Fruit fly (Drosophila melanogaster) whole organism, embryonic: ENCODE data around the gene CG8034.

ENCODE experiments used
- ATbp ChIP-seq: fragments of 200-800 bp; sonication (Bioruptor generic); optimal IDR thresholded peaks from 2 replicates; lab custom pipeline; 2017; ENCODE audit warnings: missing biosample characterization, mild to moderate bottlenecking, missing genetic modification characterization, missing genetic modification reagents
- Adf1 ChIP-seq: fragments of 200-800 bp; sonication (Bioruptor generic); IDR thresholded peaks from 2 replicates; pipeline ENCODE4 v1.3.6; 2022; ENCODE audit warnings: missing biosample characterization, missing genetic modification characterization
- B-H2 ChIP-seq: fragments of 200-800 bp; sonication (Bioruptor generic); optimal IDR thresholded peaks from 2 replicates; lab custom pipeline; 2018; ENCODE audit warnings: missing biosample characterization, mild to moderate bottlenecking, missing genetic modification characterization
- CG11085 ChIP-seq: fragments of 200-800 bp; sonication (Bioruptor generic); IDR thresholded peaks from 2 replicates; pipeline ENCODE4 v1.3.6; 2022; ENCODE audit warnings: missing biosample characterization, missing genetic modification characterization
- CG11247 ChIP-seq: fragments of 200-800 bp; sonication (Bioruptor generic); IDR thresholded peaks from 2 replicates; pipeline ENCODE4 v1.3.6; 2022; ENCODE audit warnings: missing biosample characterization, missing genetic modification characterization
- CG12391 ChIP-seq: fragments of 200-800 bp; sonication (Bioruptor generic); optimal IDR thresholded peaks from 3 replicates; lab custom pipeline; 2018; ENCODE audit warnings: missing biosample characterization, mild to moderate bottlenecking, missing genetic modification characterization, moderate library complexity
- CG13287 ChIP-seq: fragments of 200-800 bp; sonication (Bioruptor generic); IDR thresholded peaks from 2 replicates; pipeline ENCODE4 v1.3.6; 2022; ENCODE audit warnings: missing biosample characterization, missing genetic modification characterization; ENCODE audit not compliant: partially characterized antibody
- CG13424 ChIP-seq: fragments of 200-800 bp; sonication (Bioruptor generic); optimal IDR thresholded peaks from 2 replicates; lab custom pipeline; 2019; ENCODE audit warnings: missing biosample characterization, mild to moderate bottlenecking, missing genetic modification characterization, moderate library complexity
- CG14667 ChIP-seq: fragments of 200-800 bp; sonication (Bioruptor generic); IDR thresholded peaks from 2 replicates; pipeline ENCODE4 v1.3.6; 2022; ENCODE audit warnings: missing biosample characterization, missing genetic modification characterization
- CG15011 ChIP-seq: fragments of 200-800 bp; sonication (Bioruptor generic); optimal IDR thresholded peaks from 3 replicates; lab custom pipeline; 2018; ENCODE audit warnings: missing biosample characterization, mild to moderate bottlenecking, missing genetic modification characterization
- CG15514 ChIP-seq: fragments of 200-800 bp; sonication (Bioruptor generic); optimal IDR thresholded peaks from 3 replicates; lab custom pipeline; 2017; ENCODE audit warnings: missing biosample characterization, missing genetic modification characterization, mild to moderate bottlenecking, moderate library complexity, missing genetic modification reagents
- CG17361 ChIP-seq: fragments of 200-800 bp; sonication (Bioruptor generic); IDR thresholded peaks from 3 replicates; pipeline ENCODE4 v1.3.6; 2022; ENCODE audit warnings: missing biosample characterization, missing genetic modification characterization
- CG18764 ChIP-seq: fragments of 200-800 bp; sonication (Bioruptor generic); optimal IDR thresholded peaks from 3 replicates; lab custom pipeline; 2016; ENCODE audit warnings: missing biosample characterization, missing genetic modification characterization
- CG30431 ChIP-seq: fragments of 200-800 bp; sonication (Bioruptor generic); optimal IDR thresholded peaks from 2 replicates; lab custom pipeline; 2017; ENCODE audit warnings: missing biosample characterization, missing genetic modification characterization
- CG3281 ChIP-seq: fragments of 200-800 bp; sonication (Bioruptor generic); optimal IDR thresholded peaks from 3 replicates; lab custom pipeline; 2017; ENCODE audit warnings: missing biosample characterization, mild to moderate bottlenecking, missing genetic modification characterization
- CG33557 ChIP-seq: fragments of 200-800 bp; sonication (Bioruptor generic); optimal IDR thresholded peaks from 2 replicates; lab custom pipeline; 2019; ENCODE audit warnings: missing biosample characterization, mild to moderate bottlenecking, missing genetic modification characterization, moderate library complexity
- CG42726 ChIP-seq: fragments of 200-800 bp; sonication (Bioruptor generic); IDR thresholded peaks from 2 replicates; pipeline ENCODE4 v1.3.6; 2022; ENCODE audit warnings: missing biosample characterization, missing genetic modification characterization; ENCODE audit not compliant: partially characterized antibody
- CG5180 ChIP-seq: fragments of 200-800 bp; sonication (Bioruptor generic); optimal IDR thresholded peaks from 3 replicates; lab custom pipeline; 2017; ENCODE audit warnings: missing biosample characterization, missing genetic modification characterization, mild to moderate bottlenecking, moderate library complexity, missing genetic modification reagents
- Dbx ChIP-seq: fragments of 200-800 bp; sonication (Bioruptor generic); IDR thresholded peaks from 3 replicates; pipeline ENCODE4 v1.3.6; 2022; ENCODE audit warnings: missing biosample characterization, missing genetic modification characterization
- Fer2 ChIP-seq: fragments of 200-800 bp; sonication (Bioruptor generic); optimal IDR thresholded peaks from 2 replicates; lab custom pipeline; 2018; ENCODE audit warnings: missing biosample characterization, mild to moderate bottlenecking, missing genetic modification characterization, moderate library complexity
- Lpt ChIP-seq: fragments of >200 bp; optimal IDR thresholded peaks from 2 replicates; lab custom pipeline; 2018; ENCODE audit warnings: missing biosample characterization, missing genetic modification characterization
- NFAT ChIP-seq: fragments of 200-800 bp; sonication (Bioruptor generic); IDR thresholded peaks from 2 replicates; pipeline ENCODE4 v1.3.6; 2022; ENCODE audit warnings: missing biosample characterization, missing genetic modification characterization
- NfI ChIP-seq: fragments of 200-800 bp; sonication (Bioruptor generic); optimal IDR thresholded peaks from 3 replicates; lab custom pipeline; 2018; ENCODE audit warnings: missing biosample characterization, mild to moderate bottlenecking, missing genetic modification characterization, moderate library complexity
- Ravus ChIP-seq: fragments of 200-800 bp; sonication (Bioruptor generic); IDR thresholded peaks from 2 replicates; pipeline ENCODE4 v1.3.6; 2022; ENCODE audit warnings: missing biosample characterization, missing genetic modification characterization
- Scr ChIP-seq: fragments of 200-800 bp; sonication (Bioruptor generic); IDR thresholded peaks from 2 replicates; pipeline ENCODE4 v1.3.6; 2022; ENCODE audit warnings: missing biosample characterization, missing genetic modification characterization; ENCODE audit not compliant: partially characterized antibody
- Stat92E ChIP-seq, 3 experiments: fragments of >200 bp in 2 of 3; fragments of 200-800 bp in 1 of 3; sonication (Bioruptor generic) in 1 of 3; optimal IDR thresholded peaks; 2 replicates each; lab custom pipeline; 2017 to 2019; ENCODE audit warnings: missing biosample characterization in 3 of 3, missing genetic modification characterization in 3 of 3, mild to moderate bottlenecking in 1 of 3, moderate library complexity in 1 of 3
- ato ChIP-seq: fragments of 200-800 bp; sonication (Bioruptor generic); IDR thresholded peaks from 2 replicates; pipeline ENCODE4 v1.3.6; 2022; ENCODE audit warnings: missing biosample characterization, missing genetic modification characterization; ENCODE audit not compliant: partially characterized antibody
- bigmax ChIP-seq: fragments of 200-800 bp; sonication (Bioruptor generic); optimal IDR thresholded peaks from 2 replicates; lab custom pipeline; 2018; ENCODE audit warnings: missing biosample characterization, mild to moderate bottlenecking, missing genetic modification characterization
- corto ChIP-seq: fragments of 200-800 bp; sonication (Bioruptor generic); optimal IDR thresholded peaks from 2 replicates; lab custom pipeline; 2016; ENCODE audit warnings: missing biosample characterization, mild to moderate bottlenecking, missing genetic modification characterization, moderate library complexity
- crc ChIP-seq: fragments of 200-800 bp; sonication (Bioruptor generic); optimal IDR thresholded peaks from 2 replicates; lab custom pipeline; 2016; ENCODE audit warnings: missing biosample characterization, missing genetic modification characterization
- da ChIP-seq: fragments of 200-800 bp; sonication (Bioruptor generic); optimal IDR thresholded peaks from 2 replicates; lab custom pipeline; 2016; ENCODE audit warnings: missing biosample characterization, missing genetic modification characterization
- esg ChIP-seq: fragments of 200-800 bp; sonication (Bioruptor generic); conservative IDR thresholded peaks from 2 replicates; pipeline ENCODE4 v1.3.6; 2022; ENCODE audit warnings: missing biosample characterization, missing genetic modification characterization
- gsb ChIP-seq: fragments of 200-800 bp; sonication (Bioruptor generic); IDR thresholded peaks from 2 replicates; pipeline ENCODE4 v1.3.6; 2022; ENCODE audit warnings: missing biosample characterization, missing genetic modification characterization
- her ChIP-seq: fragments of 200-800 bp; sonication (Bioruptor generic); optimal IDR thresholded peaks from 2 replicates; lab custom pipeline; 2016; ENCODE audit warnings: missing biosample characterization, missing genetic modification characterization
- klu ChIP-seq: fragments of 200-800 bp; sonication (Bioruptor generic); IDR thresholded peaks from 2 replicates; pipeline ENCODE4 v1.3.6; 2022; ENCODE audit warnings: missing biosample characterization, missing genetic modification characterization
- maf-S ChIP-seq: fragments of 200-800 bp; sonication (Bioruptor generic); optimal IDR thresholded peaks from 2 replicates; lab custom pipeline; 2016; ENCODE audit warnings: missing biosample characterization, missing genetic modification characterization
- onecut ChIP-seq: fragments of 200-800 bp; sonication (Bioruptor generic); IDR thresholded peaks from 2 replicates; pipeline ENCODE4 v1.3.6; 2022; ENCODE audit warnings: missing biosample characterization, missing genetic modification characterization
- pan ChIP-seq, 4 experiments: fragments of >200 bp in 3 of 4; fragments of 200-800 bp in 1 of 4; sonication (Bioruptor generic) in 1 of 4; optimal IDR thresholded peaks in 3 of 4; IDR thresholded peaks in 1 of 4; 2 replicates each; pipeline versions ENCODE4 v1.3.6 to Lab custom; 2017 to 2022; ENCODE audit warnings: missing biosample characterization in 2 of 4, missing genetic modification characterization in 2 of 4, mixed read lengths in 1 of 4
- pho ChIP-seq: fragments of 200-800 bp; sonication (Bioruptor generic); optimal IDR thresholded peaks from 2 replicates; lab custom pipeline; 2016; ENCODE audit warnings: missing biosample characterization, missing genetic modification characterization
- prd ChIP-seq, 3 experiments: fragments of >200 bp in 2 of 3; fragments of 200-800 bp in 1 of 3; sonication (Bioruptor generic) in 1 of 3; optimal IDR thresholded peaks in 2 of 3; IDR thresholded peaks in 1 of 3; 2 replicates in 2 of 3; 3 replicates in 1 of 3; pipeline versions ENCODE4 v1.3.6 to Lab custom; 2017 to 2022; ENCODE audit warnings: missing biosample characterization in 1 of 3, missing genetic modification characterization in 1 of 3
- sens-2 ChIP-seq: fragments of 200-800 bp; sonication (Bioruptor generic); IDR thresholded peaks from 2 replicates; pipeline ENCODE4 v1.3.6; 2022; ENCODE audit warnings: missing biosample characterization, missing genetic modification characterization
- tx ChIP-seq: fragments of 200-800 bp; sonication (Bioruptor generic); optimal IDR thresholded peaks from 2 replicates; lab custom pipeline; 2016; ENCODE audit warnings: missing biosample characterization, missing genetic modification characterization
- zf30C ChIP-seq: fragments of 200-800 bp; sonication (Bioruptor generic); optimal IDR thresholded peaks from 3 replicates; lab custom pipeline; 2018; ENCODE audit warnings: missing biosample characterization, mild to moderate bottlenecking, missing genetic modification characterization

CG8034 gene

DNA sequence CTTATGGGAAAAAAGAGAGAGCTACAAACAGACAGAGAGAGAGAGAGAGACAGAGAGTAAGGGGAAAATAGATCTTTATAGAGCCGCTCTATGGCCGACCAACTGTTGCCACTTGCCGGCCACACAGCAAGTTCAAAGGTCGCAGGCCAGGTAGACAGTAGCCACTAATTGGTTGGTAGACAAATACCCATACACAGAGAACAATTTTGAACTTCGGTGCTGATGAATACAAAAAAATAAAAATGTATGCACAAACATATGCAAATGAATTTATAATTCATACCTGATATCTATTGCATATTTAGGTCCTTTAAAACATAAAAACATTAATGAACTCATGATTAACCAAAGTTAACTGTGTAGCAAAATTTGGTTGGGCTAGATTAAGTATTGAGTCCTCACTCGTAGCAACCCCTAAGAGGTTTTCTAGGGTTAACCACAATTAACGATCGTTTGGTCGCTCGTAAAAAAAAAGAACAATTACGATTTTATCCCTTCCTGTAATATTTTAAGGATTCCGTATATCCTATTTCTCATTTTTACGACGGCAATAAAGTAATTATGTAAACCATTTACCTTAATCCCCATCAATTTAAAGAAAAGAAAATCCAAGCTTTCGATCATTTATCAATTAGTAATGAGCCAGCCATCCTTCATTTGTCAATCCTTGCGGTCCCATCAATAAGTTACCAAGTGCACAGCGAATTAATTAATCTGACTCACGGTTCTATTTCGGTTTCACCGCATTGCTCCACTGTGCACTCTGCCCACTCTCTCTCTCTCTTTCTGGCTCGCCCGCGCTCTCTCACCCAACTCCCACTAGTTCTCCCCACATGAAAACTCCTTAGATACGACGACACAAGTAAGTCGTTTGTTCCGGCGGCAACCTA is 25.2 kb upstream of the CG8034 start (continued):
- TF ChIP-seq maf-S = no peak
- TF ChIP-seq zf30C (GFP tag; lab: Kevin White, UChicago) = peak; percentile 85
- TF ChIP-seq CG11247 (GFP tag; lab: Robert Waterston, UW) = 0 out of 2 replicates have a peak, but pooled peaks have one; percentile 20
- no peak for TF ChIP-seq sens-2 (GFP tag; lab: Robert Waterston, UW)
- TF ChIP-seq CG33557 (GFP tag; lab: Kevin White, UChicago) = no peak
- TF ChIP-seq klu (GFP tag; lab: Robert Waterston, UW) = no peak
- no peak for TF ChIP-seq Stat92E (GFP tag; optimal IDR thresholded peaks at IDR 0.05; lab: Kevin White, UChicago)
- TF ChIP-seq ATbp (GFP tag; lab: Kevin White, UChicago) = no peak
- 0 out of 2 replicates have a peak, but pooled peaks have one; percentile 10 for TF ChIP-seq CG11085
- TF ChIP-seq NFAT (GFP tag; lab: Robert Waterston, UW) = no peak
- TF ChIP-seq tx (GFP tag; lab: Kevin White, UChicago) = no peak
- no peak for TF ChIP-seq NfI
- TF ChIP-seq ato (GFP tag; lab: Robert Waterston, UW) = no peak
- no peak for TF ChIP-seq Scr (GFP tag; lab: Robert Waterston, UW)
- no peak for TF ChIP-seq onecut (GFP tag; lab: Robert Waterston, UW)
- no peak for TF ChIP-seq pan (optimal IDR thresholded peaks at IDR 0.05; lab: Kevin White, UChicago)
- TF ChIP-seq pan (GFP tag; optimal IDR thresholded peaks at IDR 0.05 in 1 of 2, IDR thresholded peaks at IDR 0.05 in 1 of 2) = peak in 1 of 2 experiments; percentile 50
- no peak for TF ChIP-seq Lpt (GFP tag; lab: Kevin White, UChicago)
- TF ChIP-seq Adf1 (GFP tag; lab: Robert Waterston, UW) = no peak

DNA sequence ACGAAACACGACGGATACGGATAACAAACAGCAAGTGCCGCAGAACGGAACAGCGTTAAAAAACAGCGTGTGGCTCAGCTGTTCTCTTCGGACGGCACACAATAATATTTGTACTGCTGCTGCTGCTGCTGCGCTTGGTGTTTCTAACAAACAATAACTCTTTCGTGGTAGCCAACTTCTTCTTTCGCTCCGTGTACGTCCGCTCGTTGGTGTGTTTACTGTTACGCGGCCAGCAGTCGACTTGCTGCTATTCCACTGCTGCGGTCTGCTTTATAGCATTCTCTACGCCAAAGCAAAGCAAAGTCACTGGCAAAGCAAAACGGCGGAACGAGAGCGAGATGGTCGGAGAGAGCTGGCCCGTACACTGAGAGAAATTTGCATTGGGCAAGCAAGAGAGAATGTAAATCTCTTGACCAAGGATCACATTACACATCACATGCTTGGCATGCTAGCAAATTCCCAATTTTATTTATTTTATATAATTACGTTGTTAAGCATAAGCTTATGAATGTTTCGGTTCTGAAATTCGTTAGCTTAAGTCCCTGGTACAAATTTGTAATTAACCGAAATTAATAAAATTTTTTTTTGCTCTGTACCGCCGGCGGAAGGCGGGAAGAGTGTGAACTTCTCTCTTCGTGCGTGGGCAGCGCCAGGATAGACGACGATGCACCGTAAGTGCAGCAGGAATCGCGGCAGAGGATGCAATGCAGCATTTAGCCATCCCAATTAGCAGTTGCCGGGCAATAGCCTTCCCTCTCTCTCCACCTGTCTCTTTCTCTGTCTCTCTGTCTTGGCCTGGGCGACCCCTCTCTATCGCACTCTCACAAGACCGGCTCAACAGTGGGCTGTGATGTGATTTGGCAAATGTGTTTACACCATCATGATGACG is 24.1 kb upstream of the CG8034 start, which contains the start of gene out:
TSS of gene out (minus strand) at position 287 of the 889 bp plus-strand sequence.
- TF ChIP-seq CG13287 (peak; percentile 30; the same call in 1 of the 2 replicates), corto (GFP tag; lab: Kevin White, UChicago) (peak; percentile 84), da (peak; percentile 53), CG13424 (peak; percentile 95), gsb (GFP tag; lab: Robert Waterston, UW) (peak; percentile 91), esg (GFP tag; lab: Robert Waterston, UW) (peak; percentile 94), CG15514 (GFP tag; lab: Kevin White, UChicago) (peak; percentile 87), Fer2 (peak; percentile 86), pho (GFP tag; lab: Kevin White, UChicago) (peak; percentile 89), her (GFP tag; lab: Kevin White, UChicago) (no peak), Dbx (GFP tag; lab: Robert Waterston, UW) (peak; percentile 94), CG30431 (peak; percentile 96), CG5180 (GFP tag; lab: Kevin White, UChicago) (peak; percentile 80), prd (optimal IDR thresholded peaks at IDR 0.05; lab: Kevin White, UChicago) (no peak), prd (GFP tag; IDR thresholded peaks at IDR 0.05; lab: Robert Waterston, UW) (peak; percentile 97), CG15011 (GFP tag; lab: Kevin White, UChicago) (peak; percentile 89), crc (GFP tag; lab: Kevin White, UChicago) (peak; percentile 69), CG14667 (GFP tag; lab: Robert Waterston, UW) (peak; percentile 91), CG17361 (GFP tag; lab: Robert Waterston, UW) (peak; percentile 95), B-H2 (GFP tag; lab: Kevin White, UChicago) (peak; percentile 88), Ravus (GFP tag; lab: Robert Waterston, UW) (peak; percentile 79), CG3281 (GFP tag; lab: Kevin White, UChicago) (peak; percentile 94), CG18764 (peak; percentile 84), CG12391 (tag; lab: Kevin White, UChicago) (peak; percentile 95), CG42726 (GFP tag; lab: Robert Waterston, UW) (peak; percentile 16; the same call in 1 of the 2 replicates), bigmax (GFP tag; lab: Kevin White, UChicago) (peak; percentile 7)
